Worm (Caenorhabditis elegans) whole organism, L1 larva: Measurements from ENCODE around the gene F11A5.17.

ENCODE experiments used
- C04F5.9 ChIP-seq: sonication (generic microtip); optimal IDR thresholded peaks from 2 replicates; lab custom pipeline; 2016; ENCODE audit warnings: missing genetic modification characterization, missing compliant biosample characterization
- blmp-1 ChIP-seq: fragments of 150-350 bp; optimal IDR thresholded peaks from 2 replicates; lab custom pipeline; 2014; ENCODE audit warnings: missing biosample characterization, missing genetic modification characterization
- ceh-63 ChIP-seq: fragments of 200-800 bp; sonication (Bioruptor generic); optimal IDR thresholded peaks from 2 replicates; lab custom pipeline; 2018; ENCODE audit warnings: mild to moderate bottlenecking, missing genetic modification characterization, missing compliant biosample characterization
- ceh-90 ChIP-seq: sonication (generic microtip); optimal IDR thresholded peaks from 2 replicates; lab custom pipeline; 2016; ENCODE audit warnings: missing genetic modification characterization, missing compliant biosample characterization
- dsc-1 ChIP-seq: sonication (generic microtip); optimal IDR thresholded peaks from 2 replicates; lab custom pipeline; 2016; ENCODE audit warnings: mild to moderate bottlenecking, missing genetic modification characterization, missing compliant biosample characterization
- efl-3 ChIP-seq: fragments of 200-800 bp; sonication (Bioruptor generic); optimal IDR thresholded peaks from 2 replicates; lab custom pipeline; 2018; ENCODE audit warnings: mild to moderate bottlenecking, missing genetic modification characterization, missing compliant biosample characterization
- elt-2 ChIP-seq: sonication (generic microtip); optimal IDR thresholded peaks from 2 replicates; lab custom pipeline; 2016; ENCODE audit warnings: missing genetic modification characterization, mild to moderate bottlenecking, inconsistent platforms, missing compliant biosample characterization, missing genetic modification reagents
- elt-3 ChIP-seq, 6 experiments: fragments of 150-350 bp in 1 of 6; sonication (generic microtip); optimal IDR thresholded peaks; 2 replicates each; lab custom pipeline; 2017 to 2018; ENCODE audit warnings: missing biosample characterization in 6 of 6, missing genetic modification characterization in 6 of 6, inconsistent platforms in 1 of 6
- fkh-10 ChIP-seq: sonication (generic microtip); optimal IDR thresholded peaks from 2 replicates; lab custom pipeline; 2017; ENCODE audit warnings: missing biosample characterization, missing genetic modification reagents, missing genetic modification characterization
- fkh-4 ChIP-seq: sonication (generic microtip); optimal IDR thresholded peaks from 2 replicates; lab custom pipeline; 2016; ENCODE audit warnings: missing compliant biosample characterization, missing genetic modification characterization, borderline replicate concordance
- fkh-8 ChIP-seq: sonication (generic microtip); optimal IDR thresholded peaks from 2 replicates; lab custom pipeline; 2016; ENCODE audit warnings: mild to moderate bottlenecking, missing genetic modification characterization, missing compliant biosample characterization
- fos-1 ChIP-seq: fragments of 150-350 bp; optimal IDR thresholded peaks from 2 replicates; lab custom pipeline; 2014; ENCODE audit warnings: missing biosample characterization, missing genetic modification characterization
- hlh-4 ChIP-seq: sonication (generic microtip); optimal IDR thresholded peaks from 2 replicates; lab custom pipeline; 2016; ENCODE audit warnings: mild to moderate bottlenecking, missing genetic modification characterization, missing compliant biosample characterization
- hpl-2 ChIP-seq: fragments of 150-350 bp; optimal IDR thresholded peaks from 2 replicates; lab custom pipeline; 2014; ENCODE audit warnings: missing biosample characterization, missing genetic modification reagents, missing genetic modification characterization
- jun-1 ChIP-seq: fragments of 150-350 bp; optimal IDR thresholded peaks from 2 replicates; lab custom pipeline; 2014; ENCODE audit warnings: missing biosample characterization, missing genetic modification reagents, missing genetic modification characterization
- lin-13 ChIP-seq: fragments of 150-350 bp; optimal IDR thresholded peaks from 2 replicates; lab custom pipeline; 2014; ENCODE audit warnings: missing biosample characterization, missing genetic modification reagents, missing genetic modification characterization
- lin-35 ChIP-seq, 2 experiments: fragments of 150-350 bp; optimal IDR thresholded peaks; 2 replicates each; lab custom pipeline; 2014; ENCODE audit warnings: missing biosample characterization in 2 of 2, missing genetic modification characterization in 2 of 2, missing genetic modification reagents in 2 of 2
- lsy-2 ChIP-seq, 2 experiments: fragments of 150-350 bp; optimal IDR thresholded peaks; 2 replicates each; lab custom pipeline; 2014; ENCODE audit warnings: missing biosample characterization in 2 of 2, missing genetic modification characterization in 2 of 2
- nhr-12 ChIP-seq: sonication (generic microtip); optimal IDR thresholded peaks from 2 replicates; lab custom pipeline; 2017; ENCODE audit warnings: missing biosample characterization, missing genetic modification characterization
- nhr-19 ChIP-seq: fragments of 200-800 bp; sonication (Bioruptor generic); conservative IDR thresholded peaks from 2 replicates; pipeline ENCODE4 v1.3.6; 2022; ENCODE audit warnings: missing genetic modification characterization, missing compliant biosample characterization
- nhr-28 ChIP-seq: fragments of 150-350 bp; optimal IDR thresholded peaks from 2 replicates; lab custom pipeline; 2014; ENCODE audit warnings: missing biosample characterization, missing genetic modification characterization
- nhr-47 ChIP-seq: sonication (generic microtip); optimal IDR thresholded peaks from 2 replicates; lab custom pipeline; 2016; ENCODE audit warnings: mild to moderate bottlenecking, missing genetic modification characterization, moderate library complexity, missing compliant biosample characterization
- nhr-71 ChIP-seq: sonication (generic microtip); optimal IDR thresholded peaks from 2 replicates; lab custom pipeline; 2016; ENCODE audit warnings: mild to moderate bottlenecking, missing genetic modification characterization, moderate library complexity, missing compliant biosample characterization
- pag-3 ChIP-seq: sonication (generic microtip); optimal IDR thresholded peaks from 2 replicates; lab custom pipeline; 2017; ENCODE audit warnings: missing genetic modification characterization, mild to moderate bottlenecking, missing compliant biosample characterization, antibody characterized with exemption, borderline replicate concordance; ENCODE audit not compliant: insufficient read depth
- pax-3 ChIP-seq: fragments of 200-800 bp; sonication (Bioruptor generic); optimal IDR thresholded peaks from 2 replicates; lab custom pipeline; 2018; ENCODE audit warnings: mild to moderate bottlenecking, missing genetic modification characterization, moderate library complexity, missing compliant biosample characterization
- pqm-1 ChIP-seq: sonication (generic microtip); optimal IDR thresholded peaks from 3 replicates; lab custom pipeline; 2017; ENCODE audit warnings: missing biosample characterization, missing genetic modification characterization
- rnt-1 ChIP-seq: sonication (generic microtip); optimal IDR thresholded peaks from 2 replicates; lab custom pipeline; 2016; ENCODE audit warnings: mild to moderate bottlenecking, missing genetic modification characterization, moderate library complexity, missing compliant biosample characterization
- snpc-4 ChIP-seq: fragments of 150-350 bp; optimal IDR thresholded peaks from 2 replicates; lab custom pipeline; 2014; ENCODE audit warnings: missing biosample characterization, missing genetic modification characterization
- sox-4 ChIP-seq: sonication (generic microtip); optimal IDR thresholded peaks from 2 replicates; lab custom pipeline; 2016; ENCODE audit warnings: missing genetic modification characterization, missing compliant biosample characterization
- sptf-1 ChIP-seq: fragments of 150-350 bp; optimal IDR thresholded peaks from 2 replicates; lab custom pipeline; 2014; ENCODE audit warnings: missing biosample characterization, missing genetic modification characterization
- vab-15 ChIP-seq: sonication (generic microtip); optimal IDR thresholded peaks from 2 replicates; lab custom pipeline; 2017; ENCODE audit warnings: missing genotype, mild to moderate bottlenecking, missing genetic modification characterization, missing compliant biosample characterization
- xbp-1 ChIP-seq: sonication (generic microtip); optimal IDR thresholded peaks from 2 replicates; lab custom pipeline; 2016; ENCODE audit warnings: missing genetic modification characterization, missing compliant biosample characterization
- zip-4 ChIP-seq: fragments of 200-800 bp; sonication (Bioruptor generic); optimal IDR thresholded peaks from 2 replicates; lab custom pipeline; 2018; ENCODE audit warnings: mild to moderate bottlenecking, missing genetic modification characterization, moderate library complexity, missing compliant biosample characterization
- ztf-4 ChIP-seq: fragments of 150-350 bp; optimal IDR thresholded peaks from 2 replicates; lab custom pipeline; 2014; ENCODE audit warnings: missing biosample characterization, missing genetic modification characterization

The F11A5.17 gene

DNA sequence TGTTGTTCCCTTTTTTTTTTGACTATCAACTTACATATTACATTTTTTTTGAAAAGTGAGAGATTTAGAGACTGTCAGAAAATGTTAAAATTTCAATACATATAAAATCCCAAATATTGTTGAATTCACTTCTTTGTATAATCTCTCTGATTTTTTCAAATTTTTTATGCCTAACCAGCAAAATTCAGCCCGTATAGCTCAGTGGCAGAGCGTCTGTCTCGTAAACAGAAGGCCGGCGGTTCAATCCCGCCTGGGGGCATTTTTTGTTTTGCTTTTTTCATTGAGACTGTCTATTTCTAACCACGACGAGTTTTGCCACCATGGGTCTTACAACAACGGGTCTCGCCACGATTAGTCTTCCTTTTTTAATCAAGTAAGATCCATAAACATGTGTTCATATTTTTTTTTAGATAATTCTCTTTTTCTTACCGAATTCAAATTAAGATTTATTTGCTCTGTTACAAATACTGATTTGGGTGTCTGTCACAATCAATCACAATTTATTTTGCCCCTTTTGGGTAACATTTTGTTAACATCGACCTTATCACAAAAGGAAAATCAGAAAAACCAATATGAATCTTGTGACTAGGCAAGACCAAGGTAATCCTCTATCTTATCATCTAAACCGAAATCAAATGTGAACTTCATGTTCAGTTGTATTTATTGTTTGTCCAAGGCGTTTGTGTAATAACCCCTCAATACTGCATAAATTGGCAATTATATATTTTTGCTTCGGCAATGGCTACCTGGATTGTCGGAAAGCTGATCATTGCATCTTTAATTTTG lies 17.3 kb downstream of the F11A5.17 start, which contains the start of gene glc-1:
Gene glc-1 (plus strand): TSS at position 663 of the 786 bp plus-strand sequence.
- TF ChIP-seq elt-2 (tag; lab: Kevin White, UChicago): peak; percentile 15
- no peak for TF ChIP-seq sox-4 (tag; lab: Kevin White, UChicago)
- peak in 1 of 2 experiments; percentile 9 for TF ChIP-seq lin-35 (GFP tag; optimal IDR thresholded peaks at IDR 0.05; lab: Kevin White, UChicago)
- TF ChIP-seq blmp-1 (tag; lab: Kevin White, UChicago): peak; percentile 30
- TF ChIP-seq snpc-4 (tag; lab: Kevin White, UChicago): no peak
- no peak for TF ChIP-seq zip-4 (GFP tag; lab: Kevin White, UChicago)
- TF ChIP-seq elt-3 (tag; optimal IDR thresholded peaks at IDR 0.05; lab: Kevin White, UChicago): peak in 1 of 6 experiments; percentile 87

DNA sequence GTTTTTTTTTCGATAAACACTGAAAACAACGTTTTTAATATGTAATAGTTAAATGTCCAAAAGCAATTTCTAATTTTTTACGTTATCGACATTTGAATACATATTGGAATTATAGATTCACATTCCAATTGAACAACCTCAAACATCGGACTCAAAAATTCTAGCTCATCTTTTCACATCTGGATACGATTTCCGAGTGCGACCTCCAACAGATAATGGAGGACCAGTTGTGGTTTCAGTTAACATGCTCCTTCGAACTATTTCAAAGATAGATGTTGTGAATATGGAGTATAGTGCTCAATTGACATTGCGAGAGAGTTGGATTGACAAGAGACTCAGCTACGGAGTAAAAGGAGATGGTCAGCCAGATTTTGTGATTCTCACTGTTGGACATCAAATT lies 18.2 kb downstream of the F11A5.17 start:
- no peak for TF ChIP-seq fkh-8 (tag; lab: Kevin White, UChicago)
- no peak for TF ChIP-seq C04F5.9 (tag; lab: Kevin White, UChicago)
- TF ChIP-seq pag-3 (tag; lab: Kevin White, UChicago): no peak
- TF ChIP-seq hpl-2 (GFP tag; lab: Kevin White, UChicago): no peak
- TF ChIP-seq vab-15 (tag; lab: Kevin White, UChicago): no peak
- TF ChIP-seq rnt-1: no peak
- TF ChIP-seq lsy-2 (tag; optimal IDR thresholded peaks at IDR 0.05; lab: Kevin White, UChicago): no peak
- no peak for TF ChIP-seq fos-1 (tag; lab: Kevin White, UChicago)
- no peak for TF ChIP-seq ceh-63 (GFP tag; lab: Kevin White, UChicago)
- TF ChIP-seq zip-4 (GFP tag; lab: Kevin White, UChicago): no peak
- TF ChIP-seq sptf-1 (tag; lab: Kevin White, UChicago): no peak
- TF ChIP-seq, all 84 proteins: peak for 0

DNA sequence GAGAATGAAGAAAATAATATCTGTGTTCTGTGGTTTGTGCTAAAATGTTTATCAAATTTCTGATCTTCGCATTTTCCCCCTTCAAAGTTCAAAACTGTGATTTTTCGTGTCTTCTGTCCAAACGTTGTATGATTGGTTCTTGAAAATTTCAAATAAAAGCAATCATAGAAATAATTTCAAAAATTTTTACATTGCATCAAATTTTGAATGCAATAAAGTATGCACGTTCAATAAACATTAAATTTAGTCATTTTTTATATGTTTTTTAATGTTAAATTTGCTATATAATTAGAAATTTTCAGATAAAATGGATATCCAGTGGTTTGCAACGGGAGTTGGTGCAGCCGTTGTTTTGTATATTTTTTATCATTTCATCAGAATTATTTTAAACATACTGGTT lies 22.2 kb downstream of the F11A5.17 start, which contains the start of gene stdh-2:
Gene stdh-2 (plus strand): TSS at position 301 of the 400 bp plus-strand sequence.
- no peak for TF ChIP-seq sox-4 (tag; lab: Kevin White, UChicago)
- no peak for TF ChIP-seq nhr-12 (tag; lab: Kevin White, UChicago)
- TF ChIP-seq nhr-47: no peak
- TF ChIP-seq lin-13: no peak
- TF ChIP-seq ceh-90 (tag; lab: Kevin White, UChicago): no peak
- TF ChIP-seq fkh-10 (GFP tag; lab: Kevin White, UChicago): no peak
- TF ChIP-seq jun-1 (tag; lab: Kevin White, UChicago): no peak
- no peak for TF ChIP-seq elt-3 (tag; optimal IDR thresholded peaks at IDR 0.05; lab: Kevin White, UChicago)
- no peak for TF ChIP-seq efl-3
- no peak for TF ChIP-seq fkh-4 (tag; lab: Kevin White, UChicago)
- no peak for TF ChIP-seq dsc-1 (tag; lab: Kevin White, UChicago)
- no peak for TF ChIP-seq vab-15 (tag; lab: Kevin White, UChicago)
- TF ChIP-seq ztf-4 (tag; lab: Kevin White, UChicago): no peak
- no peak for TF ChIP-seq nhr-19
- TF ChIP-seq nhr-28 (tag; lab: Kevin White, UChicago): no peak
- TF ChIP-seq ceh-63 (GFP tag; lab: Kevin White, UChicago): no peak
- TF ChIP-seq xbp-1 (tag; lab: Kevin White, UChicago): no peak

DNA sequence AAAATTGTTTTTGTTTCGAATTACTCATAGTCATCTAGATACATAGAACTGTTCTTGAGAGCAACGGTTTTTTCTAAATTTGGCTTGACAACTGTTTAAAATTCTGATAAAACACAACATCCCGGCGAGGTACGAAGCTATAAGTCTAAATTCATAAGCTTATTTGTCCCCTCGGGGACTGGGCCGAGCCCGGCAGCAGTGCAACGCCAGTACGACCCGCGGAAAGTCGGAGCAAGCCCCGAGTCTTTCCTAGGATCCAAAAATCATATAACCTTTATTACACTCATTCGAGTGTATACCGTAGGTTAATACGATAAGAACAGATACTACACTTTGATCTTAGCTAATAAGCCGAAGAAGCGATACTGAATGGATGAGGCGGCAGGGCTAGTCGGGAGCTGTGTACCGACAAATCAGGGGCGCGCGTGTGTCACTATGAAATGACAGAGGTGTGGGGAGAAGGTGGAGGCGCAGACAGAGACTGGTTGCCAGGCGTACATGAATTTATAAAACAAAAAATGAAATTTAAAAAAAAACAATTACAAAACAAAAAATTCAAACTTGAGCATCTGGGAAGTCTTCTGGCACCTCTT lies 23.8 kb downstream of the F11A5.17 start:
- no peak for TF ChIP-seq pax-3 (tag; lab: Kevin White, UChicago)
- no peak for TF ChIP-seq pqm-1 (tag; lab: Kevin White, UChicago)
- peak; percentile 69 for TF ChIP-seq snpc-4 (tag; lab: Kevin White, UChicago)
- no peak for TF ChIP-seq nhr-71 (tag; lab: Kevin White, UChicago)
- no peak for TF ChIP-seq hlh-4 (tag; lab: Kevin White, UChicago)
